Worm (Caenorhabditis elegans) whole organism, midembryonic: ENCODE data around the gene srbc-36.

Experiments used
- T22C8.4 ChIP-seq: fragments of 200-800 bp; sonication (Bioruptor generic); IDR thresholded peaks from 2 replicates; pipeline ENCODE4 v1.3.6; 2022; ENCODE audit warnings: missing genetic modification characterization, missing compliant biosample characterization
- flt-1 ChIP-seq: fragments of 200-800 bp; sonication (Bioruptor generic); IDR thresholded peaks from 2 replicates; pipeline ENCODE4 v1.3.6; 2022; ENCODE audit warnings: missing genetic modification characterization, missing compliant biosample characterization
- klf-2 ChIP-seq: fragments of 200-800 bp; sonication (Bioruptor generic); conservative IDR thresholded peaks from 2 replicates; pipeline ENCODE4 v1.3.6; 2022; ENCODE audit warnings: missing genetic modification reagents, missing genetic modification characterization, missing compliant biosample characterization
- ztf-29 ChIP-seq: fragments of 200-800 bp; sonication (Bioruptor generic); IDR thresholded peaks from 2 replicates; pipeline ENCODE4 v1.3.6; 2022; ENCODE audit warnings: missing genetic modification reagents, missing genetic modification characterization, missing compliant biosample characterization

DNA sequence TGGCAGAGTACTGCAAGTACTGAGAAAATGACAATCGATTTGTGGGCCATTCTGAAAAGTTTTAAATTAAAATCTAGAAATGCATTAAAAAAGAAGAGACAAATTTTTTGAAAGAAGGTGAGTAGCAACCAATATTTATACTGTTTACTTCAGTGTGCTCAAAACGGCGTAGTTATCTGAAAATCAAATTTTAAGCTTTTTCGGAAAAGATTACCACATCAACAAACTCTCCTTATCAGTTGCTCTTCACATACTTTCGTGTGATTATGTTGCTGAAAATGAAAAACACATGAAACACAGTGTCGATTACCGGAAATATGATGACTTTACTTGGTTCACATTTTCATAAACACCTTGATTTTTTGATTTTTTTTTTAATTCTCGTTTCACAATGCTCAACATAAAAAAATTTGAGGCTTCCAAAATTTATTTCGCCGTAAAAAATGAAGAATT is 7.8 kb downstream of the srbc-36 start, which contains the start of gene lys-7:
- TF ChIP-seq klf-2 (GFP tag; lab: Robert Waterston, UW): no peak
- no peak for TF ChIP-seq T22C8.4 (GFP tag; lab: Robert Waterston, UW)
- no peak for TF ChIP-seq flt-1
- TF ChIP-seq ztf-29 (GFP tag; lab: Robert Waterston, UW): no peak
